Worm (Caenorhabditis elegans) whole organism, late embryonic: ENCODE results near the gene atp-5.

ENCODE experiments used
- C38D4.7 ChIP-seq: fragments of 200-800 bp; sonication (Bioruptor generic); optimal IDR thresholded peaks from 2 replicates; lab custom pipeline; 2018; ENCODE audit warnings: mild to moderate bottlenecking, missing genetic modification characterization, moderate library complexity, missing compliant biosample characterization
- K09A11.1 ChIP-seq: sonication (generic microtip); optimal IDR thresholded peaks from 2 replicates; lab custom pipeline; 2017; ENCODE audit warnings: antibody characterized with exemption, mild to moderate bottlenecking, missing genetic modification characterization, missing compliant biosample characterization; ENCODE audit not compliant: insufficient read depth
- ama-1 ChIP-seq: fragments of 150-350 bp; optimal IDR thresholded peaks from 2 replicates; lab custom pipeline; 2014
- ceh-24 ChIP-seq: sonication (generic microtip); optimal IDR thresholded peaks from 2 replicates; lab custom pipeline; 2016; ENCODE audit warnings: mild to moderate bottlenecking, missing genetic modification characterization, missing compliant biosample characterization
- dmd-4 ChIP-seq: sonication (generic microtip); optimal IDR thresholded peaks from 2 replicates; lab custom pipeline; 2016; ENCODE audit warnings: borderline replicate concordance, missing genetic modification characterization, missing compliant biosample characterization
- dve-1 ChIP-seq: sonication (generic microtip); optimal IDR thresholded peaks from 2 replicates; lab custom pipeline; 2017; ENCODE audit warnings: antibody characterized with exemption, mild to moderate bottlenecking, missing genetic modification characterization, missing compliant biosample characterization
- hlh-8 ChIP-seq: sonication (generic microtip); optimal IDR thresholded peaks from 2 replicates; lab custom pipeline; 2016; ENCODE audit warnings: missing genotype, missing genetic modification characterization, missing compliant biosample characterization
- nhr-232 ChIP-seq: sonication (generic microtip); optimal IDR thresholded peaks from 2 replicates; lab custom pipeline; 2016; ENCODE audit warnings: missing genetic modification characterization, missing compliant biosample characterization
- sox-2 ChIP-seq: fragments of 200-800 bp; sonication (Bioruptor generic); IDR thresholded peaks from 2 replicates; pipeline ENCODE4 v1.3.6; 2022; ENCODE audit warnings: missing genetic modification reagents, missing genetic modification characterization, missing compliant biosample characterization
- unc-3 ChIP-seq, 2 experiments: fragments of 200-800 bp in 1 of 2; sonication (Bioruptor generic) in 1 of 2; sonication (generic microtip) in 1 of 2; conservative IDR thresholded peaks in 1 of 2; optimal IDR thresholded peaks in 1 of 2; 2 replicates each; pipeline versions ENCODE4 v1.3.6 to Lab custom; 2016 to 2022; ENCODE audit warnings: missing compliant biosample characterization in 2 of 2, missing genetic modification characterization in 2 of 2, missing genetic modification reagents in 1 of 2

- no peak for TF ChIP-seq ama-1
- no peak for TF ChIP-seq unc-3 (GFP tag; conservative IDR thresholded peaks at IDR 0.05; lab: Robert Waterston, UW)
- TF ChIP-seq unc-3 (tag; optimal IDR thresholded peaks at IDR 0.05; lab: Kevin White, UChicago), result no peak
- TF ChIP-seq nhr-232 (tag; lab: Kevin White, UChicago), result no peak
- TF ChIP-seq sox-2 (GFP tag; lab: Robert Waterston, UW), result no peak
- TF ChIP-seq K09A11.1, result no peak
- no peak for TF ChIP-seq dmd-4 (tag; lab: Kevin White, UChicago)
- no peak for TF ChIP-seq ceh-24 (tag; lab: Kevin White, UChicago)
- TF ChIP-seq C38D4.7 (GFP tag; lab: Kevin White, UChicago), result no peak
- TF ChIP-seq hlh-8 (tag; lab: Kevin White, UChicago), result no peak
- no peak for TF ChIP-seq dve-1 (tag; lab: Kevin White, UChicago)
Observed at ce11 chrV:11170564-11171329, 47.1 kb upstream of the atp-5 start.
